Fruit fly (Drosophila melanogaster): ENCODE results near the gene CG14926.
A peak's percentile ranks its signal among the peaks of the same experiment; 100 is the strongest.

Gene CG14926

DNA sequence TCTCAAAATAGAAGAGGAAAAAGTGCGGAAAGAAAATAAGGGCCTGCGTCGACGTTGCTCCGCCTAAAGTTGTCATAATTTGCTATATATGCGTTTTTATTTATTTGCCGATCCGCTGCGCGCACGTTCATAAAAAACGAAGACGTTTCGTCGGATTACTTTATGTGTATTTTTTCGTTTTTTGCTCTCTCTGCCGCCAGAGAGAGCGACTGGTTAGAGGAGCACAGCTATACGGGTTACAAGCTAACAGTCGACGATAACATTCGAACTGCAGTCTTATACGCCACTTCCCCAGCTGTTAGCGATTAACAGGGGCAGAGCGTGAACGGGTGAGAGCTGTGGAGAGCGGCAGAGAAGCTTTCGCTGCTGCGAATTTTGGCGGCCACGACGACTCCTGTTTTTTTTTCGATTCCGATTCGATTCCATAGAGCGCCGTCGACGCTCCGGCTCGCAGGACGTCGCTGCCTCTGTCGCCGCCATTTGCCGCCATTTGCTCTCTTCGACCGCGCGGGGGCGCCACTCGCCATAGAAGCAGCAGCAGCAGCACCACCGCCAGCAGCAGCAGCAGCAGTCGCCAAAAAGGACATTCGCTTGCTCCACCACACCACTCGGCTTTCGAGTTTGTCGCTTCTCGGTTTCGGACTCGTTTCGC lies 15.5 kb upstream of the CG14926 start, which contains the start of gene salr (continued):
- no peak for TF ChIP-seq svp (GFP tag)
- peak; percentile 53 for TF ChIP-seq CG6276 (GFP tag; optimal IDR thresholded peaks at IDR 0.05)
- TF ChIP-seq CG6854 (GFP tag; optimal IDR thresholded peaks at IDR 0.05): no peak
- no peak for TF ChIP-seq Ets21C (GFP tag; optimal IDR thresholded peaks at IDR 0.05)
- TF ChIP-seq fd85E (GFP tag; optimal IDR thresholded peaks at IDR 0.05): no peak
- TF ChIP-seq eg (GFP tag; IDR thresholded peaks at IDR 0.05): peak; percentile 87
- peak; percentile 8 for TF ChIP-seq Eip75B (GFP tag; optimal IDR thresholded peaks at IDR 0.05)
- TF ChIP-seq cyc (GFP tag; optimal IDR thresholded peaks at IDR 0.05): no peak
- no peak for TF ChIP-seq OdsH (GFP tag; optimal IDR thresholded peaks at IDR 0.05)

DNA sequence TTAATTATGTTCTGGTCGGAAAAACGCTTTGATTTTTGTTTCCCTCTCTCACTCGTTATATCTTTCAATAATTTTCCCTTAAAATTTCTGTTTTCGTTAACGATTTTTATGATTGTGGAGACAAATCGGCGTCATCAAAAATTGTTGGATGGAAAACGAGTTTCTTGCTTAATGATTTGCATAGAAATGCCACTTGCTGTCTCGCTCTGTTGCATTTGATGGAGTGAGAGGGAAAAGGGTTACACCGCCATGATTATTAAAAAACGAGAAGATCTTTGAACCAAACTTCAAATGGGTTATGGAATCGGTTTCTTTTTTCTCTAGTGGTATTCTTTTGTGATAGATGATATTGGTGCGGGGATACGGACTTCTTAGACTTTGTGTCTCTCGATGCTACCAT lies 13.8 kb upstream of the CG14926 start:
- TF ChIP-seq Lpt (GFP tag; optimal IDR thresholded peaks at IDR 0.05) (no peak), CG6163 (GFP tag; IDR thresholded peaks at IDR 0.05) (no peak), CG8119 (GFP tag; IDR thresholded peaks at IDR 0.05) (no peak)

DNA sequence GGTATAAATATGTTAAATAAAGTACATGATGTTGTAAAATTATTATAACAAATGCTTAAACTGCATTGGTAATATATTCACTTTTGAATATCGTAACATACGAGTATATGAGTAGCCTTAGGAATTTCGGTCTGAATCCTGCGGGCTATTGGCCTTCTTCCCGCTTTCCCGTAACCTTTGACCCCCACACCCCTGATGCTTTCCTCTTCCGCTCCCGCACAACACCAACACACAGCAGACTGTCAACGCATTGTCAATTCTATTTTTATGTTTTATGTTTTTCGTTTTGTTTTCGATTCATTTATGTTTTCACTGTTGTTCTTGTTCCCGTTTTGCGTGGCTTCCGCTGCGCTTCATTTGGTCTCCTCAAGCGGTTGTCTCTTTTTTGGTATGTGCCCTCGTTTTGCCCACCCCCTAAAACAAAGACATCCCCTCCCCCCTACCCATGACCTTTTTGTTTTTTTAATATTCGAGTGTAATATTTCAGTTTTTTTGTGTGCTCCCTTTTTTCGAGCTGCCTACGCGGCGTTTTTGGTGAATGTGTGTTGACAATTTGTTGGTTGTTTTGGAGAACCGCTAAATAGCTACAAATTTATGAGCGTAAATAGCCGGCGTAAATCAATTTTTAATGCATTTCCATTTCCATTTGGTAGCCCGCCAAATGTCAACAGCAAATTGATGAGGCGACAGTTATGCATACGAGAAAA lies 4.1 kb upstream of the CG14926 start:
- TF ChIP-seq topi (GFP tag; optimal IDR thresholded peaks at IDR 0.05) (no peak), fkh (GFP tag; optimal IDR thresholded peaks at IDR 0.05) (peak; percentile 13)

DNA sequence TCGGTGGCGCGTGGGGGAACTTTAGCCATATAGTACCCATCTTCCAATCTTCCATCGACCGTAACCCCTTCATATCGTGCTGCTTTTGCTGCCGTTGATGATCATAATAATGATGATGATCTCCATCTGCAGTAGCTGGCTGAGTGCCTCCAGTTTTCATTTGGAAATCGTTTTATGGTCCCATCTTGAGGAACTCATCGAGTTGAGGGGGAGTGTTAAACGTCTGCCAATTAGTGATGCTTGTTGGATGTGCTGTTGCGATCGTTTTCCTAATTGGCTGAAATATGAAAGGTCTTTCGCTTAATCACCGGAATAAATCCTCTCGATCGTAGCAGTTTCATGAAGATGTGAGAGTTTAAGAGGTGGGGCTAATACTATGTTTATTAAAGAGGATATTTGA lies 2.0 kb upstream of the CG14926 start:
- TF ChIP-seq Hr4 (GFP tag; optimal IDR thresholded peaks at IDR 0.05): no peak
- no peak for TF ChIP-seq Gug (GFP tag; IDR thresholded peaks at IDR 0.05)
- no peak for TF ChIP-seq CG8319 (GFP tag; optimal IDR thresholded peaks at IDR 0.05)
- no peak for TF ChIP-seq CG32006 (GFP tag; optimal IDR thresholded peaks at IDR 0.05)

DNA sequence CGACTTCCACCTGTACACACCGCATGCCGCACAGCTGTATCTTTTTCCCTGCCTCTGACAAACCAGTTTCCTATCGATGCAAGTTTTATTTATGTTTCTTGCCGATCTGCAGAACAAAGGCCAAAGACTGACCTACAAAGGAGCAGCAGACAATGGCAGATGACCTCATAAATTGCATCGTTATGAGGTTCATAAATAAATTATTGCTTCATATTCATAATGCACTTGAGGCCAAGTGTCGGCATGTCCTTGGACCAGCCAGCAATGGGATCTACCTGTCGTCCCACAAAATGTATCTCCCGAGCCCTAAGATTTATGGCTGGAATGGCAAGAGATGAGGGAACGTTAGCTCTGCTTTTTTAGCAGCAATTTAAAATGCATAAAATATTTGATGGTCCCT lies 817 bp upstream of the CG14926 start:
- TF ChIP-seq OdsH (GFP tag; optimal IDR thresholded peaks at IDR 0.05) (no peak), net (GFP tag; optimal IDR thresholded peaks at IDR 0.05) (no peak), topi (GFP tag; optimal IDR thresholded peaks at IDR 0.05) (no peak), CG8632 (GFP tag; optimal IDR thresholded peaks at IDR 0.05) (no peak), fd59A (GFP tag; optimal IDR thresholded peaks at IDR 0.05) (no peak), CG11762 (GFP tag; optimal IDR thresholded peaks at IDR 0.05; ENCODE audit: insufficient read depth) (no peak), Eip78C (GFP tag) (no peak), Met (GFP tag; optimal IDR thresholded peaks at IDR 0.05) (no peak), Hr38 (GFP tag; optimal IDR thresholded peaks at IDR 0.05) (no peak), CG10669 (GFP tag; optimal IDR thresholded peaks at IDR 0.05) (no peak), CG31627 (GFP tag; optimal IDR thresholded peaks at IDR 0.05) (no peak), CG6854 (GFP tag; optimal IDR thresholded peaks at IDR 0.05) (no peak), achi (GFP tag; optimal IDR thresholded peaks at IDR 0.05) (no peak), Gug (GFP tag; IDR thresholded peaks at IDR 0.05) (no peak), fkh (GFP tag; optimal IDR thresholded peaks at IDR 0.05) (no peak), CG6792 (GFP tag; optimal IDR thresholded peaks at IDR 0.05) (no peak), Hr39 (GFP tag; optimal IDR thresholded peaks at IDR 0.05) (no peak), svp (GFP tag) (no peak), acj6 (GFP tag; optimal IDR thresholded peaks at IDR 0.05) (no peak)

DNA sequence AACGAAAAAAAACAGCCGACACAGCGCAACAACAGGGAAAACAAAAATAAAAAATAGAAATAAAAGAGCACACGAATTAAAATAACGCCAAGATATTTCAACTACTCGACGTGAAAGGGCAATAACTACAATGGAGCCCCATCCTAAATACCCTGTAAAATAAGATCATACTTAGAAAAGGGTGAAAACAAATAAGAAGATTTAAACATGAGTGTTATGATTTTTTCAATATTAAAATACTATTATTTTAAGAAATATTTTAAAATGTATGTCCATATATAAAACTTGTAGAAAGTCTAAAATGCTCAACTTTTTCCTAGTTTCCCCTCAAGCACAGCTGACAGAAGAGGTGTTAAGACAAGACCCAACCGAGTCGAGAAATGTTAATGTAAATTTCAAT lies 2.2 kb downstream of the CG14926 start:
- TF ChIP-seq CG32006 (GFP tag; optimal IDR thresholded peaks at IDR 0.05): peak; percentile 13
- peak; percentile 33 for TF ChIP-seq Hr4 (GFP tag; optimal IDR thresholded peaks at IDR 0.05)
- peak in 1 of 2 experiments; percentile 63 for TF ChIP-seq salr (GFP tag; optimal IDR thresholded peaks at IDR 0.05)
- no peak for TF ChIP-seq dac (GFP tag; optimal IDR thresholded peaks at IDR 0.05)
- no peak for TF ChIP-seq svp (GFP tag)
- peak; percentile 32 for TF ChIP-seq Eip78C (GFP tag)
- TF ChIP-seq eg (GFP tag; IDR thresholded peaks at IDR 0.05): peak; percentile 67; the same call in 2 of the 3 replicates

All from whole organism, prepupa.